Worm (Caenorhabditis elegans) whole organism, mixed stage, embryonic: Measurements from ENCODE around the gene hum-5.

Experiments
- ces-1 ChIP-seq: fragments of 150-350 bp; optimal IDR thresholded peaks from 2 replicates; lab custom pipeline; 2014; ENCODE audit warnings: missing biosample characterization, missing genetic modification reagents, missing genetic modification characterization
- elt-3 ChIP-seq: fragments of 150-350 bp; optimal IDR thresholded peaks from 2 replicates; lab custom pipeline; 2014; ENCODE audit warnings: missing biosample characterization, missing genetic modification characterization
- hlh-1 ChIP-seq: fragments of 150-350 bp; optimal IDR thresholded peaks from 2 replicates; lab custom pipeline; 2014; ENCODE audit warnings: missing biosample characterization, missing genetic modification reagents, missing genetic modification characterization
- lsy-2 ChIP-seq: fragments of 150-350 bp; optimal IDR thresholded peaks from 2 replicates; lab custom pipeline; 2014; ENCODE audit warnings: missing biosample characterization, missing genetic modification characterization
- nhr-12 ChIP-seq: fragments of 150-350 bp; optimal IDR thresholded peaks from 2 replicates; lab custom pipeline; 2014; ENCODE audit warnings: missing biosample characterization, missing genetic modification characterization
- pha-4 ChIP-seq: fragments of 150-350 bp; optimal IDR thresholded peaks from 2 replicates; lab custom pipeline; 2018; ENCODE audit warnings: missing biosample characterization, missing genetic modification reagents, missing genetic modification characterization
- sem-2 ChIP-seq: fragments of 200-800 bp; sonication (Bioruptor generic); optimal IDR thresholded peaks from 2 replicates; lab custom pipeline; 2018; ENCODE audit warnings: mild to moderate bottlenecking, missing genetic modification characterization, missing compliant biosample characterization
- tbx-8 ChIP-seq: fragments of 200-800 bp; sonication (Bioruptor generic); optimal IDR thresholded peaks from 2 replicates; lab custom pipeline; 2018; ENCODE audit warnings: mild to moderate bottlenecking, missing genetic modification characterization, moderate library complexity, missing compliant biosample characterization

- no peak for TF ChIP-seq lsy-2 (tag; lab: Kevin White, UChicago)
- no peak for TF ChIP-seq pha-4 (tag; lab: Kevin White, UChicago)
- no peak for TF ChIP-seq elt-3
- TF ChIP-seq tbx-8 (GFP tag; lab: Kevin White, UChicago): no peak
- TF ChIP-seq nhr-12: no peak
- no peak for TF ChIP-seq ces-1
- TF ChIP-seq hlh-1 (tag; lab: Kevin White, UChicago): no peak
- TF ChIP-seq sem-2: no peak
These were observed 5.8 kb downstream of the hum-5 start for ce11 chrIII:4030839-4031238.
